Worm (Caenorhabditis elegans) whole organism, L4 larva: ENCODE measurements around the gene Y46G5A.28.

Source experiments
- F10B5.3 ChIP-seq: sonication (generic microtip); optimal IDR thresholded peaks from 2 replicates; lab custom pipeline; 2016; ENCODE audit warnings: mild to moderate bottlenecking, missing genetic modification characterization, missing compliant biosample characterization
- F26F4.8 ChIP-seq: fragments of 200-800 bp; sonication (Bioruptor generic); conservative IDR thresholded peaks from 2 replicates; pipeline ENCODE4 v1.3.6; 2022; ENCODE audit warnings: missing genetic modification characterization, missing compliant biosample characterization
- F49E8.2 ChIP-seq: sonication (generic microtip); optimal IDR thresholded peaks from 2 replicates; lab custom pipeline; 2016; ENCODE audit warnings: missing compliant biosample characterization, mild to moderate bottlenecking, missing genetic modification characterization, borderline replicate concordance
- R02D3.7 ChIP-seq: fragments of 150-350 bp; sonication (generic microtip); optimal IDR thresholded peaks from 3 replicates; lab custom pipeline; 2014; ENCODE audit warnings: missing biosample characterization, missing genetic modification characterization
- Y105C5A.15 ChIP-seq: fragments of 200-800 bp; sonication (Bioruptor generic); IDR thresholded peaks from 2 replicates; pipeline ENCODE4 v1.3.6; 2022; ENCODE audit warnings: missing genetic modification characterization, missing compliant biosample characterization
- Y48G9A.11 ChIP-seq: fragments of 200-800 bp; sonication (Bioruptor generic); IDR thresholded peaks from 2 replicates; pipeline ENCODE4 v1.3.6; 2022; ENCODE audit warnings: missing genetic modification reagents, missing genetic modification characterization, missing compliant biosample characterization
- aha-1 ChIP-seq: fragments of 150-350 bp; peaks from one replicate; lab custom pipeline; 2014; ENCODE audit warnings: missing biosample characterization, missing genetic modification characterization
- ama-1 ChIP-seq: fragments of 150-350 bp; optimal IDR thresholded peaks from 2 replicates; lab custom pipeline; 2014; ENCODE audit warnings: inconsistent platforms, mixed read lengths
- ceh-20 ChIP-seq: fragments of 200-800 bp; sonication (Bioruptor generic); IDR thresholded peaks from 2 replicates; pipeline ENCODE4 v1.3.6; 2022; ENCODE audit warnings: missing genetic modification reagents, missing genetic modification characterization, missing compliant biosample characterization
- ceh-62 ChIP-seq: sonication (generic microtip); optimal IDR thresholded peaks from 2 replicates; lab custom pipeline; 2017; ENCODE audit warnings: missing biosample characterization, missing genetic modification characterization
- daf-16 ChIP-seq, 3 experiments: sonication (generic microtip); optimal IDR thresholded peaks; 2 replicates each; lab custom pipeline; 2016 to 2017; ENCODE audit warnings: missing genetic modification characterization in 3 of 3, missing genetic modification reagents in 3 of 3, mild to moderate bottlenecking in 2 of 3, missing compliant biosample characterization in 2 of 3, missing biosample characterization in 1 of 3, moderate library complexity in 1 of 3
- dmd-6 ChIP-seq: fragments of 200-800 bp; sonication (Bioruptor generic); IDR thresholded peaks from 2 replicates; pipeline ENCODE4 v1.3.6; 2022; ENCODE audit warnings: missing genetic modification reagents, missing genetic modification characterization, missing compliant biosample characterization
- dve-1 ChIP-seq: sonication (generic microtip); optimal IDR thresholded peaks from 2 replicates; lab custom pipeline; 2017; ENCODE audit warnings: antibody characterized with exemption, mild to moderate bottlenecking, missing genetic modification characterization, missing compliant biosample characterization; ENCODE audit not compliant: insufficient read depth
- fkh-10 ChIP-seq: fragments of 150-350 bp; optimal IDR thresholded peaks from 2 replicates; lab custom pipeline; 2014; ENCODE audit warnings: missing biosample characterization, missing genetic modification reagents, missing genetic modification characterization
- hif-1 ChIP-seq, 2 experiments: sonication (generic microtip); optimal IDR thresholded peaks; 2 replicates each; lab custom pipeline; 2016 to 2017; ENCODE audit warnings: missing compliant biosample characterization in 2 of 2, missing genetic modification characterization in 2 of 2, missing genetic modification reagents in 2 of 2, missing genotype in 2 of 2, mild to moderate bottlenecking in 1 of 2
- hlh-11 ChIP-seq: fragments of 200-800 bp; sonication (Bioruptor generic); optimal IDR thresholded peaks from 2 replicates; lab custom pipeline; 2018; ENCODE audit warnings: mild to moderate bottlenecking, missing genetic modification characterization, missing compliant biosample characterization
- jun-1 ChIP-seq: fragments of 150-350 bp; optimal IDR thresholded peaks from 2 replicates; lab custom pipeline; 2014; ENCODE audit warnings: missing biosample characterization, missing genetic modification reagents, missing genetic modification characterization
- lim-7 ChIP-seq: fragments of 200-800 bp; sonication (Bioruptor generic); IDR thresholded peaks from 2 replicates; pipeline ENCODE4 v1.3.6; 2022; ENCODE audit warnings: missing genetic modification characterization, missing compliant biosample characterization
- lin-13 ChIP-seq: fragments of 150-350 bp; optimal IDR thresholded peaks from 2 replicates; lab custom pipeline; 2014; ENCODE audit warnings: missing biosample characterization, missing genetic modification reagents, missing genetic modification characterization
- lin-38 ChIP-seq: fragments of 200-800 bp; sonication (Bioruptor generic); IDR thresholded peaks from 2 replicates; pipeline ENCODE4 v1.3.6; 2022; ENCODE audit warnings: missing genetic modification reagents, missing genetic modification characterization, missing compliant biosample characterization
- lin-39 ChIP-seq: fragments of 150-350 bp; optimal IDR thresholded peaks from 2 replicates; lab custom pipeline; 2014; ENCODE audit warnings: missing biosample characterization, missing genetic modification reagents, missing genetic modification characterization
- lsy-2 ChIP-seq, 2 experiments: fragments of 150-350 bp in 1 of 2; sonication (generic microtip) in 1 of 2; optimal IDR thresholded peaks; 2 replicates each; lab custom pipeline; 2014 to 2017; ENCODE audit warnings: missing biosample characterization in 2 of 2, missing genetic modification characterization in 2 of 2
- nhr-102 ChIP-seq: sonication (generic microtip); optimal IDR thresholded peaks from 2 replicates; lab custom pipeline; 2016; ENCODE audit warnings: mild to moderate bottlenecking, missing genetic modification characterization, moderate library complexity, missing compliant biosample characterization
- nhr-28 ChIP-seq: fragments of 150-350 bp; optimal IDR thresholded peaks from 2 replicates; lab custom pipeline; 2014; ENCODE audit warnings: missing biosample characterization, missing genetic modification characterization
- nhr-42 ChIP-seq: fragments of 200-800 bp; sonication (Bioruptor generic); IDR thresholded peaks from 2 replicates; pipeline ENCODE4 v1.3.6; 2022; ENCODE audit warnings: missing genetic modification characterization, missing compliant biosample characterization
- nhr-48 ChIP-seq: sonication (generic microtip); optimal IDR thresholded peaks from 2 replicates; lab custom pipeline; 2016; ENCODE audit warnings: mild to moderate bottlenecking, missing genetic modification characterization, missing compliant biosample characterization
- php-3 ChIP-seq: fragments of 200-800 bp; sonication (Bioruptor generic); IDR thresholded peaks from 2 replicates; pipeline ENCODE4 v1.3.6; 2022; ENCODE audit warnings: missing genetic modification reagents, missing genetic modification characterization, missing compliant biosample characterization
- pqm-1 ChIP-seq: sonication (generic microtip); optimal IDR thresholded peaks from 2 replicates; lab custom pipeline; 2017; ENCODE audit warnings: missing biosample characterization, missing genetic modification characterization
- snpc-4 ChIP-seq: fragments of 150-350 bp; optimal IDR thresholded peaks from 2 replicates; lab custom pipeline; 2014; ENCODE audit warnings: missing biosample characterization, missing genetic modification characterization
- tra-1 ChIP-seq: fragments of 200-800 bp; sonication (Bioruptor generic); IDR thresholded peaks from 2 replicates; pipeline ENCODE4 v1.3.6; 2022; ENCODE audit warnings: missing genetic modification reagents, missing genetic modification characterization, missing compliant biosample characterization
- unc-130 ChIP-seq: sonication (generic microtip); optimal IDR thresholded peaks from 2 replicates; lab custom pipeline; 2016; ENCODE audit warnings: missing genetic modification reagents, missing genetic modification characterization, missing compliant biosample characterization
- zip-11 ChIP-seq: fragments of 200-800 bp; sonication (Bioruptor generic); IDR thresholded peaks from 2 replicates; pipeline ENCODE4 v1.3.6; 2022; ENCODE audit warnings: missing genetic modification characterization, missing compliant biosample characterization

The Y46G5A.28 gene

ce11 chrII:12878697-12879096, 28.5 kb downstream of the Y46G5A.28 start (continued):
- TF ChIP-seq ceh-20 (GFP tag; lab: Robert Waterston, UW), result no peak; the same call in 1 of the 2 replicates
- peak; percentile 63 to 99 for TF ChIP-seq hif-1 (tag; optimal IDR thresholded peaks at IDR 0.05; lab: Kevin White, UChicago)
- TF ChIP-seq hlh-11 (tag; lab: Kevin White, UChicago), result peak; percentile 95
- peak; percentile 98 for TF ChIP-seq aha-1
- TF ChIP-seq lin-38 (GFP tag; lab: Robert Waterston, UW), result peak; percentile 37
- TF ChIP-seq, all 104 proteins: peak for 34

- TF ChIP-seq lin-38 (GFP tag; lab: Robert Waterston, UW) (0 out of 2 replicates have a peak, but pooled peaks have one; percentile 7), zip-11 (GFP tag; lab: Robert Waterston, UW) (no peak), php-3 (peak; percentile 67), tra-1 (GFP tag; lab: Robert Waterston, UW) (0 out of 2 replicates have a peak, but pooled peaks have one; percentile 48), hif-1 (tag; optimal IDR thresholded peaks at IDR 0.05; lab: Kevin White, UChicago) (peak in 1 of 2 experiments; percentile 13), nhr-28 (tag; lab: Kevin White, UChicago) (peak; percentile 39), daf-16 (GFP tag; optimal IDR thresholded peaks at IDR 0.05; lab: Kevin White, UChicago) (no peak), daf-16 (tag; optimal IDR thresholded peaks at IDR 0.05; lab: Kevin White, UChicago) (peak; percentile 85), dmd-6 (peak; percentile 78), pqm-1 (tag; lab: Kevin White, UChicago) (peak; percentile 78), aha-1 (peak; percentile 18), hlh-11 (tag; lab: Kevin White, UChicago) (peak; percentile 73), fkh-10 (GFP tag; lab: Kevin White, UChicago) (no peak), lin-13 (GFP tag; lab: Kevin White, UChicago) (no peak), nhr-42 (GFP tag; lab: Robert Waterston, UW) (no peak), lin-39 (no peak), dve-1 (tag; lab: Kevin White, UChicago) (peak; percentile 46)
- TF ChIP-seq, all 104 proteins: peak for 11
Measured at ce11 chrII:12879758-12880157, 29.5 kb downstream of the Y46G5A.28 start.

DNA sequence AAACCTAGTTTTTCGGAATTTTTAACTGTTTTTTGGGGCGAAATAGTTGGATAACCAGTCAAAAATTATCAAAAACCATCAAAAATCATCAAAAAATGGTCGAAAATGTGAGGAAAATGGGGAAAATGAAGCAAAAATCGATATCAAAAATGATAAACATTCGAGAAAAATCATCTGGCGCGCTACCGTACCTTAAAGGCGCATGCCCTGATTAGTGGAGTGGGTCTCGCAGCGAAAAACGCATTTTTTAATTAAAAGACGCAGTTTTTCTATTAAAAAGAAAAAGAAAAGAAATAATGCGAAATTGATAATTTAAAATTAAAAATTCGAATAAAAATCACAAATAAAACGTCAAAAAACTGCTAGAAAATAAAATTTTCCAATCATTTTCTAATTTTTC, 30.2 kb downstream of the Y46G5A.28 start, which contains the start of gene F35C5.1:
F35C5.1 (plus strand) TSS at position 399 of the 400 bp plus-strand sequence.
- TF ChIP-seq unc-130 (GFP tag; lab: Kevin White, UChicago) (peak; percentile 12), lim-7 (GFP tag; lab: Robert Waterston, UW) (no peak), Y48G9A.11 (GFP tag; lab: Robert Waterston, UW) (peak; percentile 63), F49E8.2 (tag; lab: Kevin White, UChicago) (peak; percentile 47), lsy-2 (tag; optimal IDR thresholded peaks at IDR 0.05; lab: Kevin White, UChicago) (peak in 1 of 2 experiments; percentile 34), lin-38 (GFP tag; lab: Robert Waterston, UW) (peak; percentile 39), R02D3.7 (tag; lab: Kevin White, UChicago) (no peak), hif-1 (tag; optimal IDR thresholded peaks at IDR 0.05; lab: Kevin White, UChicago) (no peak)

DNA sequence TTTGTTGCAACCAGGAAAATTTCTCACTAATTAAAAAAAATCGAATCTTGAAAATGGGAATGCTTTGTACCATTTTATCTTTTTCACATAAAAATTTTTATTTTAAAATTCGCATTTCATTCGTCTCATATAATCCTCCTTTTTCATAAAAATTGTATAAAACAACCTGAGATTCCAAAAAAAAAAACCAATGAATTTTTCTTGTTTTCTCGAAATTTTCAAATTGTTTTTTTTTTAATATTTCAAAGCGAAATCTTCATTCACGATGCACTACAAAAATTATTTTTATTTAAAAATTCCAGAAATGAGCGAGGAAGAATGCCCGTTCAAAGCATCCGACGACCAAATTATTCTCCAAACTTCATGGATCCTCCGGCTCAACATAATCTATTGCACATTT, 34.7 kb downstream of the Y46G5A.28 start, which contains the start of gene sra-14:
sra-14 (plus strand) TSS at position 301 of the 400 bp plus-strand sequence.
- no peak for TF ChIP-seq F26F4.8 (GFP tag; lab: Robert Waterston, UW)
- no peak for TF ChIP-seq F10B5.3 (tag; lab: Kevin White, UChicago)
- TF ChIP-seq Y105C5A.15, result no peak
- no peak for TF ChIP-seq snpc-4 (tag; lab: Kevin White, UChicago)
- no peak for TF ChIP-seq ceh-62 (tag; lab: Kevin White, UChicago)
- no peak for TF ChIP-seq nhr-48 (tag; lab: Kevin White, UChicago)
- TF ChIP-seq zip-11 (GFP tag; lab: Robert Waterston, UW), result no peak
- no peak for TF ChIP-seq ama-1 (lab: Kevin White, UChicago)
- TF ChIP-seq jun-1 (tag; lab: Kevin White, UChicago), result no peak
- no peak for TF ChIP-seq lin-39
- no peak for TF ChIP-seq lsy-2 (tag; optimal IDR thresholded peaks at IDR 0.05; lab: Kevin White, UChicago)
- TF ChIP-seq dmd-6, result no peak
- no peak for TF ChIP-seq php-3
- TF ChIP-seq nhr-102 (tag; lab: Kevin White, UChicago), result no peak
